Worm (Caenorhabditis elegans): ENCODE data around the gene Y105C5A.1274.
"Not testable (repeated sequence)": the region's sequence is repeated elsewhere in the genome, so short reads cannot be mapped to it uniquely, and the experiment has no call there.

The Y105C5A.1274 gene

DNA sequence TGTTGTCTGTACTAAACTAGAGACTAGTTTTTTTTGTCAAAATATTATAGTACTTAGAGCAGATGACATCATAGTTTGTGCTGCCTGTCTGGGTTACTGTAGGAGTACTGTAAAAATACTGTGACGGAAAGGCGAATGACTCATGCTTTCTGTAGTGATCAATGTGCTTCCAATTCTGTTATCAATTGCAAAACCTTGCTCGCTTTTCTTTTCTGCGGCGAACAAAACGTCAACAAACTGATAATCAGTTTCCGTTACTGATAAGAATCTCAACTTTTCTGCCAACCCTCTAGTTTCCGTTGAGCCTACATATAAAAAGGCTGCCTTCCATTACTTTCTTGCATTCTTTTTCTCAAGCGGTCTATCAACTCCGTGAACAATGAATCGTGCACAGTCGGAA lies 6.3 kb downstream of the Y105C5A.1274 start, which contains the start of gene Y105C5A.13:
Y105C5A.13 (plus strand) TSS at position 380 of the 400 bp plus-strand sequence.
- TF ChIP-seq lsy-2 (tag; optimal IDR thresholded peaks at IDR 0.05) (peak in 1 of 2 experiments; percentile 3), rnt-1 (tag; optimal IDR thresholded peaks at IDR 0.05) (no peak), elt-2 (tag; optimal IDR thresholded peaks at IDR 0.05) (peak; percentile 84), efl-1 (optimal IDR thresholded peaks at IDR 0.05) (no peak), efl-1 (GFP tag; optimal IDR thresholded peaks at IDR 0.05 in 1 of 2) (peak in 1 of 2 experiments; percentile 34), unc-62 (GFP tag; optimal IDR thresholded peaks at IDR 0.05) (no peak), irx-1 (tag; optimal IDR thresholded peaks at IDR 0.05) (no peak), lin-35 (GFP tag; optimal IDR thresholded peaks at IDR 0.05) (peak in 1 of 2 experiments; percentile 17)

DNA sequence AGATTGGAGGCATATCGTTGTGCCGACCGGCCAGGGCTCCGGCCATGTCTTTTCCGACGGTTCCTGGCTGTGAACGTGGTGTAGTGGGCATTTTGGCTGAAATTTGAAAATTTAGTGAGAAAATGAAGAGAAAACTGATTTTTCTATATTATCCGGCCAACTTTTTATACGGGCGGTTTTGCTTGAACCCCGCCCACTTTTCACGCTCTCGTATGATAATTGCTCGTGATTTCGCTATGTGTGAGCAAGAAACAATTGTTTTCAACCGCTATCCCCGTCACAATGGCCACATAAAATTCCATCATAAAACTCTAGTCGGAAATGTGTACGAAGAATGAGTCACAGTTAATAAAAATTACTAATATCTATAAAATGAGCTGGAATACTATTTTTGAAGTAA lies 7.2 kb downstream of the Y105C5A.1274 start, which contains the start of gene Y105C5A.12:
Y105C5A.12 (minus strand) TSS at position 101 of the 400 bp plus-strand sequence.
- TF ChIP-seq ceh-90 (tag; optimal IDR thresholded peaks at IDR 0.05); elt-3 (tag; optimal IDR thresholded peaks at IDR 0.05); snu-23 (GFP tag; optimal IDR thresholded peaks at IDR 0.05): not testable (repeated sequence)

DNA sequence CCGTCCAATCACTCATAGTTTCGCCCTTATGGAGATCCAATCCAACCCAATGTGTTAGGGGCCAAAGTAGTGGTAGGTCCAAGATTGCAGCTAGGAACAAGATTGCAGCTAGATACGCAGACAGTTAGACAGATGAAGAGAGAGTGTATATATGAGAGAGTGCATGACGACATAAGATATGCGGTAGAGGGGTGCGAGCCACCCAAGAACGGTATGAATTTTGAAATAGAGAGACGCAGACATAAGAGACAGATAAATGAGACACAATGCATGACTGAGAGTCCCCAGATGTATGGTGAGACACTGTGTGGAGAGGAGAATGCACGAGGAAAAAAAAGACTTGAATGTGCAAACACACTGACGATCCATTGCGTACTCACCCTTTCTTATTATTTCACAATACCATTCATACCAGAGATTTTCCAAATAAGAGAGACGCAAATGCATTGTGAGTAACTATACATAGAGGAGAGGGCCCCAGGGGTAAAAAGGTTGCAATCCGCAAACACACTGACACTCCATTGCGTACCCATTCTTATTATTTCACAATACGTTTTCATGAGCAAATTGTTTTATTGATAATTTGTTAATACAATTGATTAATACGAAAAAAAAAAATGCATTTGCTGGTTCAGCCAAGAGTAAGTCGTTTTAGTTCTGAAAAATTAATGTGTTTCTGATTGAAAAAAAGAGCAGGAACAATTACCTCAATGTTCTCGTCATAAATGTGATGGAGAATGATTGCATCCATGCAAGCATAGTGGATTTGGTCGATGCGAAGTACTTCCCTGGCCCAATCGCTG lies 12.1 kb downstream of the Y105C5A.1274 start, which contains the start of the genes Y105C5A.1268 and Y105C5A.1272:
Y105C5A.1268 (minus strand) TSS at position 51 of the 803 bp plus-strand sequence.
Y105C5A.1272 (plus strand) TSS at position 575 of the 803 bp plus-strand sequence.
- TF ChIP-seq lin-39 (tag; optimal IDR thresholded peaks at IDR 0.05) (peak; percentile 87), efl-3 (GFP tag; optimal IDR thresholded peaks at IDR 0.05) (peak; percentile 46), fkh-10 (GFP tag; optimal IDR thresholded peaks at IDR 0.05) (peak; percentile 73), mab-9 (GFP tag; IDR thresholded peaks at IDR 0.05) (peak; percentile 93), mdl-1 (tag; optimal IDR thresholded peaks at IDR 0.05) (peak in 1 of 2 experiments; percentile 87), egl-13 (tag; optimal IDR thresholded peaks at IDR 0.05) (peak; percentile 84), ama-1 (optimal IDR thresholded peaks at IDR 0.05) (peak; percentile 71), lsy-2 (tag; optimal IDR thresholded peaks at IDR 0.05) (peak; percentile 90 to 91), aly-2 (tag; optimal IDR thresholded peaks at IDR 0.05) (peak; percentile 51), irx-1 (tag; optimal IDR thresholded peaks at IDR 0.05) (peak; percentile 85), skn-1 (tag; optimal IDR thresholded peaks at IDR 0.05) (peak; percentile 55), mep-1 (tag; optimal IDR thresholded peaks at IDR 0.05) (peak; percentile 87), rnt-1 (tag; optimal IDR thresholded peaks at IDR 0.05) (peak; percentile 92), elt-3 (tag; optimal IDR thresholded peaks at IDR 0.05) (peak in 2 of 6 experiments; percentile 29 to 57), unc-86 (tag; optimal IDR thresholded peaks at IDR 0.05) (peak; percentile 98), elt-2 (tag; optimal IDR thresholded peaks at IDR 0.05) (peak; percentile 91), nhr-90 (tag; optimal IDR thresholded peaks at IDR 0.05; ENCODE audit: poor library complexity) (peak; percentile 97), jun-1 (tag; optimal IDR thresholded peaks at IDR 0.05) (peak; percentile 89), nhr-85 (tag) (peak; percentile 96), isw-1 (GFP tag; IDR thresholded peaks at IDR 0.05) (peak; percentile 92), nhr-77 (tag; optimal IDR thresholded peaks at IDR 0.05) (peak; percentile 87), ceh-82 (tag; optimal IDR thresholded peaks at IDR 0.05) (peak; percentile 72 to 79 (median 74)), F16B12.6 (tag; optimal IDR thresholded peaks at IDR 0.05) (peak; percentile 95), efl-1 (optimal IDR thresholded peaks at IDR 0.05) (peak; percentile 87 to 94), efl-1 (GFP tag; optimal IDR thresholded peaks at IDR 0.05 in 1 of 2) (peak; percentile 63 to 96), ztf-11 (tag; optimal IDR thresholded peaks at IDR 0.05) (peak in 1 of 2 experiments; percentile 76), pax-3 (tag; optimal IDR thresholded peaks at IDR 0.05) (peak; percentile 90), lin-14 (GFP tag; optimal IDR thresholded peaks at IDR 0.05) (peak; percentile 95), ceh-8 (GFP tag; optimal IDR thresholded peaks at IDR 0.05) (peak; percentile 87), fkh-8 (tag; optimal IDR thresholded peaks at IDR 0.05) (peak; percentile 89), blmp-1 (tag; optimal IDR thresholded peaks at IDR 0.05) (peak; percentile 44), lin-13 (GFP tag; optimal IDR thresholded peaks at IDR 0.05) (peak; percentile 78), tbx-2 (tag; optimal IDR thresholded peaks at IDR 0.05) (peak; percentile 96), nhr-20 (tag; optimal IDR thresholded peaks at IDR 0.05) (peak; percentile 93), xbp-1 (tag; optimal IDR thresholded peaks at IDR 0.05) (peak; percentile 91), hpl-2 (GFP tag; optimal IDR thresholded peaks at IDR 0.05) (peak; percentile 92), unc-98 (GFP tag; IDR thresholded peaks at IDR 0.05) (peak; percentile 88), fkh-4 (tag; optimal IDR thresholded peaks at IDR 0.05; ENCODE audit: borderline replicate concordance) (peak; percentile 66), lin-15B (tag; optimal IDR thresholded peaks at IDR 0.05) (peak; percentile 42), dsc-1 (tag; optimal IDR thresholded peaks at IDR 0.05) (peak; percentile 90), sup-37 (GFP tag; optimal IDR thresholded peaks at IDR 0.05) (peak; percentile 82)
